Worm (Caenorhabditis elegans): ENCODE measurements around the gene Y40B10B.1.

The Y40B10B.1 gene

ce11 chrV:1911102-1911501 is 50.3 kb downstream of the Y40B10B.1 start, which contains the start of gene Y32G9A.3:
Y32G9A.3 (plus strand) TSS chrV:1911402.
- TF ChIP-seq F44E2.7 (GFP tag; IDR thresholded peaks at IDR 0.05) (no peak), lin-15B (tag; optimal IDR thresholded peaks at IDR 0.05) (no peak), ceh-28 (tag; optimal IDR thresholded peaks at IDR 0.05) (no peak)

Data from whole organism, L4 larva.